Fruit fly (Drosophila melanogaster): ENCODE results near the gene Ste12DOR.
A peak's percentile ranks its signal among the peaks of the same experiment; 100 is the strongest.

Ste12DOR gene

DNA sequence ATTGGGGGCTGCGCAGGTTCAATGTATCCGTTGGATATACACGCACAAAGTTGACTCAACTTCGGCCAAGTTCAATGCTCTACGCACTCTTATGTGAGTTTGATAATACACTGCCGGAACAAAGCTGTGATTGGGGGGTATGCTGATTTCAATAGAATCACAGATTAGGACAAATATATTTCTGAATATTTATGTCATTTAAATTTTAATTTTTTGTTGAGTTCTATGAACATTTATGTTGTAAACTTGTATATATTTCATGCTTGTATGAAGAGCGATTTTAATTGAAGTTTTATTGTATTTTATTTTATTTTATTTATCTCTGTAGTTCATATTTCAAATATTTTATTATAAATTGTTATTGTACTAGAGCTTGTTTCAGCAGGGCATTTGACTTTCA is 26.7 kb downstream of the Ste12DOR start:
- no peak for TF ChIP-seq Pif1B (GFP tag; optimal IDR thresholded peaks at IDR 0.05)
- peak; percentile 17 for TF ChIP-seq EcR (GFP tag; optimal IDR thresholded peaks at IDR 0.05)

DNA sequence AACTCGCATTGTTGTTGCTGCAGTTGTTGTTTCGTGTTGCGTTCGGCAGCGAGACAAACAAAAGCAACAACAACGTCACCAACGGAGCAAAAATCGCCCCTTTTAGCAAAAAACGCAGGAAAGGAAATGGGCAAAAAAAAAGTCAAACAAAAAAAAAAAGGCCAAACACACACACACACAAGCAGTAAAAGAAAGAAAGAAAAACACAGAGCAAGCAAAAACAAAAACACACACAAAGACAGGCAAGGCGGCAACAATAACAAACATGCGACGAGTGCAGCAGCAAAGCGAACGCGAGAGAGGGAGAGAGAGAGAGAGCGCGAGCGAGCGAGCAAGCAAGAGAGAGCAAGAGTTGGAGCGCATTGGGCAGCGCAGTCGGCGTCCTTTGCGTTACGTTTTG is 38.0 kb downstream of the Ste12DOR start:
- TF ChIP-seq gl (tag; optimal IDR thresholded peaks at IDR 0.05) (peak; percentile 92), Pif1A (GFP tag; optimal IDR thresholded peaks at IDR 0.05) (peak; percentile 61), EcR (GFP tag; optimal IDR thresholded peaks at IDR 0.05) (peak; percentile 13), CG32121 (GFP tag; IDR thresholded peaks at IDR 0.05) (peak; percentile 51; the same call in 1 of the 2 replicates), Snoo (tag; optimal IDR thresholded peaks at IDR 0.05) (peak; percentile 62), CG12605 (GFP tag; IDR thresholded peaks at IDR 0.05) (peak; percentile 85), CG8159 (tag; optimal IDR thresholded peaks at IDR 0.05) (peak; percentile 76), CG10348 (GFP tag; IDR thresholded peaks at IDR 0.05) (no peak), CG8301 (tag; optimal IDR thresholded peaks at IDR 0.05) (peak; percentile 41), CG4496 (GFP tag; IDR thresholded peaks at IDR 0.05) (peak; percentile 84), Pif1B (GFP tag; optimal IDR thresholded peaks at IDR 0.05) (peak; percentile 58), CG34367 (tag; optimal IDR thresholded peaks at IDR 0.05) (peak; percentile 75), CG15710 (tag; optimal IDR thresholded peaks at IDR 0.05) (peak; percentile 83), rn (GFP tag; IDR thresholded peaks at IDR 0.05) (no peak), Ets98B (GFP tag; IDR thresholded peaks at IDR 0.05) (peak; percentile 69), D1 (tag; optimal IDR thresholded peaks at IDR 0.05) (no peak), CG9948 (tag; optimal IDR thresholded peaks at IDR 0.05) (peak; percentile 68), fd96Ca (GFP tag; IDR thresholded peaks at IDR 0.05) (peak; percentile 81), CG17806 (tag; optimal IDR thresholded peaks at IDR 0.05) (peak; percentile 73), CG14655 (GFP tag; optimal IDR thresholded peaks at IDR 0.05) (peak; percentile 57), CG13204 (GFP tag; optimal IDR thresholded peaks at IDR 0.05) (peak; percentile 87)

All from whole organism, pupa.